In the genomic region with DNA sequence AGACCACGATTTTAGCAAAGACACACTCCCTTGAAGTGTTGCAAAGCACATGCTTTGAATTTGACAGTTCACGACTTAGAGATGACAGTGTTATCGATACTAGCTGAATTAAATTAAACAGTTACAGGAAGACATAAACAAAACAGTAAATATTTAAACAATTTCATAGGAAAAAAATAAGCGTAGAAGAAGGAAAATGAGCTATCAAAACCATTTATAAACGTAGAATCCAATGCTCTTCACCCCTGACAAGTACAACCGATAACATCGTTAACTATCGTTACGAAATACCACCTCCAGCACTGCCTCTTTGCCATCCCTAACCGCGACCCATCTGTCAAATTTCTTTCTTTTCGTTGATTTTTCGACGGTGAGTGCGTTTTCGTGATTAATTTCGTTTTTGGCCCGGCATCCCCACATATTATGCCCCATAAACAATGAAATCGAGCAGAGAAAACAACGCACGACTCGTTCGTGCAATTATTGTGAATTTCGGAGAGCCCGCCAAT, we compare ENCODE assay signal across 1 fruit fly cellular context.
TF ChIP-seq lines count a peak whose summit lies in the region.

A gene (plus strand): TSS at position 106 of the 509 bp plus-strand sequence.

TF ChIP-seq in whole organism, embryonic, 481 proteins besides CTCF, POLR2A, EP300 and RAD21 (continued from another document and continues in another):
- TF ChIP-seq org-1 (GFP tag; optimal IDR thresholded peaks at IDR 0.05; lab: Kevin White, UChicago) (peak; percentile 36), Adf1 (GFP tag; IDR thresholded peaks at IDR 0.05; lab: Robert Waterston, UW) (peak; percentile 43), Lpt (GFP tag; optimal IDR thresholded peaks at IDR 0.05; lab: Kevin White, UChicago) (no peak), toy (GFP tag; IDR thresholded peaks at IDR 0.05; lab: Robert Waterston, UW) (peak; percentile 51; the same call in 1 of the 2 replicates), CG4282 (GFP tag; optimal IDR thresholded peaks at IDR 0.05; lab: Kevin White, UChicago) (peak; percentile 70), CG32532 (GFP tag; IDR thresholded peaks at IDR 0.05; lab: Robert Waterston, UW) (peak; percentile 71), D19B (GFP tag; optimal IDR thresholded peaks at IDR 0.05; lab: Kevin White, UChicago) (peak; percentile 46), Eip74EF (GFP tag; optimal IDR thresholded peaks at IDR 0.05; lab: Kevin White, UChicago) (peak in 1 of 2 experiments; percentile 35), Rx (GFP tag; IDR thresholded peaks at IDR 0.05; lab: Robert Waterston, UW) (peak; percentile 54; the same call in 1 of the 2 replicates), dpn (GFP tag; optimal IDR thresholded peaks at IDR 0.05; lab: Kevin White, UChicago) (peak; percentile 79 to 89), Taf1 (GFP tag; IDR thresholded peaks at IDR 0.05; lab: Robert Waterston, UW) (0 out of 2 replicates have a peak, but pooled peaks have one; percentile 68), CG4854 (GFP tag; optimal IDR thresholded peaks at IDR 0.05; lab: Kevin White, UChicago) (peak; percentile 60), tap (tag; optimal IDR thresholded peaks at IDR 0.05; lab: Kevin White, UChicago) (peak; percentile 57), CG14667 (GFP tag; IDR thresholded peaks at IDR 0.05; lab: Robert Waterston, UW) (no peak; the same call in 1 of the 2 replicates), CG10543 (GFP tag; optimal IDR thresholded peaks at IDR 0.05; lab: Kevin White, UChicago) (peak; percentile 77), CG13296 (GFP tag; optimal IDR thresholded peaks at IDR 0.05; lab: Kevin White, UChicago) (peak; percentile 82), CG10209 (GFP tag; optimal IDR thresholded peaks at IDR 0.05; lab: Kevin White, UChicago) (peak; percentile 70), CG17568 (GFP tag; optimal IDR thresholded peaks at IDR 0.05; lab: Kevin White, UChicago) (no peak), bowl (GFP tag; IDR thresholded peaks at IDR 0.05; lab: Robert Waterston, UW) (no peak), zfh1 (GFP tag; IDR thresholded peaks at IDR 0.05; lab: Robert Waterston, UW) (no peak; the same call in 2 of the 3 replicates), CG15696 (tag; optimal IDR thresholded peaks at IDR 0.05; lab: Kevin White, UChicago) (peak; percentile 72), CG32772 (GFP tag; IDR thresholded peaks at IDR 0.05; lab: Robert Waterston, UW) (peak; percentile 50), Drgx (GFP tag; IDR thresholded peaks at IDR 0.05; lab: Robert Waterston, UW) (no peak), prd (optimal IDR thresholded peaks at IDR 0.05; lab: Kevin White, UChicago) (no peak), prd (GFP tag; IDR thresholded peaks at IDR 0.05; lab: Robert Waterston, UW) (peak; percentile 82), z (GFP tag; IDR thresholded peaks at IDR 0.05; lab: Robert Waterston, UW) (no peak), CG9817 (tag; optimal IDR thresholded peaks at IDR 0.05; lab: Kevin White, UChicago) (peak; percentile 85), Pdp1 (GFP tag; optimal IDR thresholded peaks at IDR 0.05; lab: Kevin White, UChicago) (peak; percentile 70 to 84), al (GFP tag; IDR thresholded peaks at IDR 0.05; lab: Robert Waterston, UW) (peak; percentile 78), Side (GFP tag; optimal IDR thresholded peaks at IDR 0.05; lab: Kevin White, UChicago) (peak; percentile 71), Optix (GFP tag; IDR thresholded peaks at IDR 0.05; lab: Robert Waterston, UW) (0 out of 3 replicates have a peak, but pooled peaks have one; percentile 44), CG30431 (GFP tag; optimal IDR thresholded peaks at IDR 0.05; lab: Kevin White, UChicago) (no peak), Poxn (GFP tag; IDR thresholded peaks at IDR 0.05; lab: Robert Waterston, UW) (no peak), salm (tag; optimal IDR thresholded peaks at IDR 0.05; lab: Kevin White, UChicago) (no peak), p53 (GFP tag; optimal IDR thresholded peaks at IDR 0.05; lab: Kevin White, UChicago) (peak; percentile 79), gem (tag; optimal IDR thresholded peaks at IDR 0.05; lab: Kevin White, UChicago) (peak; percentile 80), Hr51 (GFP tag; optimal IDR thresholded peaks at IDR 0.05; lab: Kevin White, UChicago) (peak; percentile 74 to 78), MBD-R2 (GFP tag; IDR thresholded peaks at IDR 0.05; lab: Robert Waterston, UW) (peak; percentile 56), zen (tag; optimal IDR thresholded peaks at IDR 0.05; lab: Kevin White, UChicago) (peak; percentile 43), CG17359 (tag; optimal IDR thresholded peaks at IDR 0.05; lab: Kevin White, UChicago) (peak; percentile 43), Sin3A (optimal IDR thresholded peaks at IDR 0.05; lab: Kevin White, UChicago) (peak; percentile 95), CG18262 (tag; optimal IDR thresholded peaks at IDR 0.05; lab: Kevin White, UChicago) (peak; percentile 60), sc (optimal IDR thresholded peaks at IDR 0.05; lab: Kevin White, UChicago) (no peak), sc (GFP tag; optimal IDR thresholded peaks at IDR 0.05; lab: Kevin White, UChicago) (peak; percentile 44), CG6272 (GFP tag; IDR thresholded peaks at IDR 0.05; lab: Robert Waterston, UW) (peak; percentile 83), CG5953 (GFP tag; IDR thresholded peaks at IDR 0.05; lab: Robert Waterston, UW) (no peak), CG2712 (tag; optimal IDR thresholded peaks at IDR 0.05; lab: Kevin White, UChicago) (peak; percentile 75), ATbp (GFP tag; optimal IDR thresholded peaks at IDR 0.05; lab: Kevin White, UChicago) (no peak), CG14860 (GFP tag; IDR thresholded peaks at IDR 0.05; lab: Robert Waterston, UW; ENCODE audit: partially characterized antibody) (peak; percentile 98), BEAF-32 (GFP tag; optimal IDR thresholded peaks at IDR 0.05; lab: Kevin White, UChicago) (peak; percentile 100), Dref (GFP tag; IDR thresholded peaks at IDR 0.05; lab: Robert Waterston, UW) (peak; percentile 58), cg (GFP tag; optimal IDR thresholded peaks at IDR 0.05; lab: Kevin White, UChicago) (no peak), crc (GFP tag; optimal IDR thresholded peaks at IDR 0.05; lab: Kevin White, UChicago) (peak; percentile 65), her (GFP tag; optimal IDR thresholded peaks at IDR 0.05; lab: Kevin White, UChicago) (peak; percentile 41), CHES-1-like (GFP tag; optimal IDR thresholded peaks at IDR 0.05; lab: Kevin White, UChicago) (peak; percentile 82), Mrtf (GFP tag; IDR thresholded peaks at IDR 0.05; lab: Robert Waterston, UW) (no peak; the same call in 2 of the 3 replicates), CG12942 (GFP tag; optimal IDR thresholded peaks at IDR 0.05; lab: Kevin White, UChicago) (peak; percentile 71), ham (GFP tag; IDR thresholded peaks at IDR 0.05; lab: Robert Waterston, UW) (no peak), aop (GFP tag; IDR thresholded peaks at IDR 0.05; lab: Robert Waterston, UW) (no peak), Trl (optimal IDR thresholded peaks at IDR 0.05; lab: Kevin White, UChicago) (no peak), Trl (GFP tag; optimal IDR thresholded peaks at IDR 0.05; lab: Kevin White, UChicago) (peak; percentile 77), sr (GFP tag; IDR thresholded peaks at IDR 0.05; lab: Robert Waterston, UW) (no peak), Rfx (GFP tag; IDR thresholded peaks at IDR 0.05; lab: Robert Waterston, UW) (peak; percentile 80), CG7372 (GFP tag; IDR thresholded peaks at IDR 0.05; lab: Robert Waterston, UW) (peak; percentile 82), twi (tag; optimal IDR thresholded peaks at IDR 0.05; lab: Kevin White, UChicago) (peak; percentile 77), CG9727 (GFP tag; optimal IDR thresholded peaks at IDR 0.05; lab: Kevin White, UChicago) (peak; percentile 88), fu2 (GFP tag; optimal IDR thresholded peaks at IDR 0.05; lab: Kevin White, UChicago) (peak; percentile 86), croc (GFP tag; conservative IDR thresholded peaks at IDR 0.05; lab: Robert Waterston, UW) (peak; percentile 60), CG5245 (GFP tag; optimal IDR thresholded peaks at IDR 0.05; lab: Kevin White, UChicago) (peak; percentile 11), CG12236 (GFP tag; optimal IDR thresholded peaks at IDR 0.05; lab: Kevin White, UChicago) (peak; percentile 6), lab (GFP tag; optimal IDR thresholded peaks at IDR 0.05; lab: Kevin White, UChicago) (no peak), CG10267 (tag; optimal IDR thresholded peaks at IDR 0.05; lab: Kevin White, UChicago) (peak; percentile 93), Atf-2 (GFP tag; optimal IDR thresholded peaks at IDR 0.05; lab: Kevin White, UChicago) (peak; percentile 73), CG7963 (GFP tag; IDR thresholded peaks at IDR 0.05; lab: Robert Waterston, UW; ENCODE audit: partially characterized antibody) (peak; percentile 85), CG15601 (tag; optimal IDR thresholded peaks at IDR 0.05; lab: Kevin White, UChicago) (peak; percentile 77), dati (GFP tag; IDR thresholded peaks at IDR 0.05; lab: Robert Waterston, UW) (no peak), CG17186 (GFP tag; optimal IDR thresholded peaks at IDR 0.05; lab: Kevin White, UChicago) (peak; percentile 56), btn (GFP tag; optimal IDR thresholded peaks at IDR 0.05; lab: Kevin White, UChicago) (no peak), Ada2b (GFP tag; IDR thresholded peaks at IDR 0.05; lab: Robert Waterston, UW) (0 out of 2 replicates have a peak, but pooled peaks have one; percentile 19), CG5180 (GFP tag; optimal IDR thresholded peaks at IDR 0.05; lab: Kevin White, UChicago) (no peak), CG16815 (GFP tag; optimal IDR thresholded peaks at IDR 0.05; lab: Kevin White, UChicago) (peak; percentile 65), unpg (GFP tag; optimal IDR thresholded peaks at IDR 0.05; lab: Kevin White, UChicago) (peak; percentile 51), nom (GFP tag; optimal IDR thresholded peaks at IDR 0.05; lab: Kevin White, UChicago) (peak; percentile 74), Doc2 (GFP tag; IDR thresholded peaks at IDR 0.05; lab: Robert Waterston, UW) (no peak), CG8089 (GFP tag; optimal IDR thresholded peaks at IDR 0.05; lab: Kevin White, UChicago) (peak; percentile 81), dmrt99B (tag; optimal IDR thresholded peaks at IDR 0.05; lab: Kevin White, UChicago) (no peak), knrl (GFP tag; IDR thresholded peaks at IDR 0.05; lab: Robert Waterston, UW; ENCODE audit: partially characterized antibody) (peak; percentile 99), CG8478 (optimal IDR thresholded peaks at IDR 0.05; lab: Kevin White, UChicago) (no peak), ab (GFP tag; optimal IDR thresholded peaks at IDR 0.05; lab: Kevin White, UChicago) (peak; percentile 14), D (optimal IDR thresholded peaks at IDR 0.05; lab: Kevin White, UChicago) (peak; percentile 52), D (GFP tag; optimal IDR thresholded peaks at IDR 0.05; lab: Kevin White, UChicago) (peak; percentile 17), dm (GFP tag; optimal IDR thresholded peaks at IDR 0.05; lab: Kevin White, UChicago) (peak; percentile 93), CG6654 (GFP tag; optimal IDR thresholded peaks at IDR 0.05; lab: Kevin White, UChicago) (no peak), CG33557 (GFP tag; optimal IDR thresholded peaks at IDR 0.05; lab: Kevin White, UChicago) (peak; percentile 79), CG4707 (GFP tag; optimal IDR thresholded peaks at IDR 0.05; lab: Kevin White, UChicago) (no peak), ftz-f1 (GFP tag; optimal IDR thresholded peaks at IDR 0.05; lab: Kevin White, UChicago) (no peak), chif (GFP tag; optimal IDR thresholded peaks at IDR 0.05; lab: Kevin White, UChicago) (peak; percentile 55 to 81), chn (GFP tag; optimal IDR thresholded peaks at IDR 0.05; lab: Kevin White, UChicago) (peak; percentile 84), CG31388 (GFP tag; optimal IDR thresholded peaks at IDR 0.05; lab: Kevin White, UChicago) (no peak), C15 (GFP tag; IDR thresholded peaks at IDR 0.05; lab: Robert Waterston, UW) (no peak), CG9876 (GFP tag; optimal IDR thresholded peaks at IDR 0.05; lab: Kevin White, UChicago) (peak; percentile 81), CG7928 (GFP tag; optimal IDR thresholded peaks at IDR 0.05; lab: Kevin White, UChicago) (peak; percentile 36), amos (GFP tag; IDR thresholded peaks at IDR 0.05; lab: Robert Waterston, UW; ENCODE audit: partially characterized antibody) (peak; percentile 93), NFAT (GFP tag; IDR thresholded peaks at IDR 0.05; lab: Robert Waterston, UW) (peak; percentile 76), CG34224 (GFP tag; IDR thresholded peaks at IDR 0.05; lab: Robert Waterston, UW; ENCODE audit: partially characterized antibody) (peak; percentile 95), Ravus (GFP tag; IDR thresholded peaks at IDR 0.05; lab: Robert Waterston, UW) (no peak), Tbp (GFP tag; optimal IDR thresholded peaks at IDR 0.05; lab: Kevin White, UChicago) (no peak), dmrt11E (tag; optimal IDR thresholded peaks at IDR 0.05; lab: Kevin White, UChicago) (peak; percentile 73), CG11398 (GFP tag; optimal IDR thresholded peaks at IDR 0.05; lab: Kevin White, UChicago) (peak; percentile 57), CG10462 (GFP tag; optimal IDR thresholded peaks at IDR 0.05; lab: Kevin White, UChicago) (peak; percentile 46), Nf-YC (tag; optimal IDR thresholded peaks at IDR 0.05; lab: Kevin White, UChicago) (peak; percentile 73), CG11085 (GFP tag; IDR thresholded peaks at IDR 0.05; lab: Robert Waterston, UW) (peak; percentile 64; the same call in 1 of the 2 replicates), cwo (GFP tag; optimal IDR thresholded peaks at IDR 0.05; lab: Kevin White, UChicago) (peak; percentile 36), ranshi (GFP tag; IDR thresholded peaks at IDR 0.05; lab: Robert Waterston, UW) (0 out of 2 replicates have a peak, but pooled peaks have one; percentile 61), PHDP (tag; optimal IDR thresholded peaks at IDR 0.05; lab: Kevin White, UChicago) (peak; percentile 61), bbx (GFP tag; IDR thresholded peaks at IDR 0.05; lab: Robert Waterston, UW; ENCODE audit: partially characterized antibody) (peak; percentile 85), B-H2 (GFP tag; optimal IDR thresholded peaks at IDR 0.05; lab: Kevin White, UChicago) (peak; percentile 83), Hey (tag; optimal IDR thresholded peaks at IDR 0.05; lab: Kevin White, UChicago) (no peak), CG13624 (GFP tag; optimal IDR thresholded peaks at IDR 0.05; lab: Kevin White, UChicago) (peak; percentile 92), Mad (GFP tag; optimal IDR thresholded peaks at IDR 0.05; lab: Kevin White, UChicago) (peak; percentile 62), Hr78 (GFP tag; optimal IDR thresholded peaks at IDR 0.05; lab: Kevin White, UChicago) (no peak), onecut (GFP tag; IDR thresholded peaks at IDR 0.05; lab: Robert Waterston, UW) (no peak), CG8359 (GFP tag; optimal IDR thresholded peaks at IDR 0.05; lab: Kevin White, UChicago; ENCODE audit: borderline replicate concordance) (peak; percentile 24), CG18476 (GFP tag; optimal IDR thresholded peaks at IDR 0.05; lab: Kevin White, UChicago) (peak; percentile 64)
